Fruit fly (Drosophila melanogaster) S2 (cell line): ENCODE data around the gene ATPsynCF6.

ENCODE experiments used
- CG8478 ChIP-seq: fragments of >200 bp; optimal IDR thresholded peaks from 2 replicates; lab custom pipeline; 2018
- CTCF ChIP-seq, 2 experiments: fragments of >200 bp; optimal IDR thresholded peaks; 2 replicates each; lab custom pipeline; 2018

DNA sequence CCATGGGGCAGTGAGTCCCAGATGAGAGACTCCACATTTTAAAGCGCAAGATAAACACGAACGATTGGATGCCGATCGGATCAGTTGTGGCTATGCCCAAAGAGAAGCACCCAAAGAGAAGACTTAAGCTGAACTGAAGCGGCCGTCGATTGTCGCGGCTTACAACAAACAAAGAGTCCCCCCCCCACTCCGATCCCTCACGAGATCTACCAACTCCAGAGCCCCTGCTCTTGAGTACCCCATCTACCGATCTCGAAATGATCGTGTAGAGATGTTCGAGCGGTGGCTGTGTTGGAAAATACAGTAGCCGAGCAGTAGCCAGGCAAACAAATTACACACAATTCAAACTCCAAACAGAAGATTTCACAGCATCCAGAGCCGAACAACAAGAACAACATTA, 30.2 kb downstream of the ATPsynCF6 start:
- no peak for TF ChIP-seq CTCF (optimal IDR thresholded peaks at IDR 0.05; lab: Kevin White, UChicago)
- no peak for TF ChIP-seq CG8478 (lab: Kevin White, UChicago)
